Worm (Caenorhabditis elegans): ENCODE measurements around the gene Y75B7AL.2.

DNA sequence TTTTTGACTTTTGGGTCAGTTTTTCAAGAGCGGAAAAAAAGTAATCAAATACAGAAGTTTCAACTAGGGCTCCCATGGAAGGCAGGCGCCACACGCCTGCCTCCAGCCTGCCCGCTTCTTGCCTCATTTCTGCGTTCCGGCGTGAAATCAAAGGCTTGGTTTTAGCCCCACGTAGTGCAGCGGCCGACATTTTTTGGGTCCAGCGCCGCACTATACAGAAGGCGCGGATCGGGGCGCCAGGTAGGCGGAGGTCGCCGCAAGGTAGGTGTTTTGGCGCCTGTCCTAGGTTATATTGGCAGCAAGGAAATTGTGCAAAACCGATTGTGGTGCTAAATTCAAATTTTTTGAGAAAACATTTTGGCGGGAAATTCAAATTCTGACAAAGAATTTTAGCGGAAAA lies 10.2 kb upstream of the Y75B7AL.2 start:
- no peak for TF ChIP-seq ztf-11 (tag; optimal IDR thresholded peaks at IDR 0.05)
- TF ChIP-seq unc-120 (tag; optimal IDR thresholded peaks at IDR 0.05; ENCODE audit: poor library complexity, severe bottlenecking) = no peak
- no peak for TF ChIP-seq unc-62 (GFP tag; optimal IDR thresholded peaks at IDR 0.05)
- no peak for TF ChIP-seq lin-13 (tag; optimal IDR thresholded peaks at IDR 0.05)
- TF ChIP-seq lsy-2 (tag; optimal IDR thresholded peaks at IDR 0.05) = no peak
- TF ChIP-seq nhr-28 (tag; optimal IDR thresholded peaks at IDR 0.05) = no peak
- TF ChIP-seq snpc-4 (tag; optimal IDR thresholded peaks at IDR 0.05) = no peak
- TF ChIP-seq blmp-1 (tag; optimal IDR thresholded peaks at IDR 0.05) = no peak
- TF ChIP-seq nhr-76 (tag; optimal IDR thresholded peaks at IDR 0.05) = no peak

All from whole organism, mixed stage, embryonic.